Fruit fly (Drosophila melanogaster): ENCODE results near the gene Miro.

Miro gene

dm6 chr3R:24079613-24080012 is 41.0 kb upstream of the Miro start (continued):
- TF ChIP-seq Mrtf (GFP tag; IDR thresholded peaks at IDR 0.05) (0 out of 3 replicates have a peak, but pooled peaks have one; percentile 11), CG15601 (tag; optimal IDR thresholded peaks at IDR 0.05) (no peak), twi (tag; optimal IDR thresholded peaks at IDR 0.05) (no peak), CG13894 (tag; optimal IDR thresholded peaks at IDR 0.05) (no peak), CG12391 (tag; optimal IDR thresholded peaks at IDR 0.05) (no peak), Ets65A (GFP tag) (peak; percentile 38), ato (GFP tag; IDR thresholded peaks at IDR 0.05; ENCODE audit: partially characterized antibody) (no peak), CkIIα-i1 (GFP tag; IDR thresholded peaks at IDR 0.05) (no peak), psq (GFP tag; optimal IDR thresholded peaks at IDR 0.05) (no peak), Dll (GFP tag; IDR thresholded peaks at IDR 0.05; ENCODE audit: partially characterized antibody) (no peak), CG4404 (GFP tag; IDR thresholded peaks at IDR 0.05) (no peak)

- TF ChIP-seq Rfx (GFP tag; IDR thresholded peaks at IDR 0.05) = peak; percentile 16; the same call in 1 of the 2 replicates
- TF ChIP-seq CG18599 (GFP tag; optimal IDR thresholded peaks at IDR 0.05) = peak; percentile 8
- TF ChIP-seq Xrp1 (GFP tag; IDR thresholded peaks at IDR 0.05) = peak; percentile 27; the same call in 1 of the 2 replicates
- no peak for TF ChIP-seq NfI (GFP tag; optimal IDR thresholded peaks at IDR 0.05)
- peak; percentile 31; the same call in 1 of the 3 replicates for TF ChIP-seq row (GFP tag; IDR thresholded peaks at IDR 0.05)
- no peak for TF ChIP-seq CG15011 (GFP tag; optimal IDR thresholded peaks at IDR 0.05)
- 0 out of 2 replicates have a peak, but pooled peaks have one; percentile 28 for TF ChIP-seq CG6689 (GFP tag; IDR thresholded peaks at IDR 0.05)
- TF ChIP-seq sens (GFP tag) = peak; percentile 18
- TF ChIP-seq Ets97D (GFP tag; optimal IDR thresholded peaks at IDR 0.05) = no peak
- 0 out of 2 replicates have a peak, but pooled peaks have one; percentile 6 for TF ChIP-seq E2f2 (GFP tag; IDR thresholded peaks at IDR 0.05)
- no peak for TF ChIP-seq ac (GFP tag; optimal IDR thresholded peaks at IDR 0.05)
- peak; percentile 52 for TF ChIP-seq Med (GFP tag)
- peak; percentile 40 for TF ChIP-seq gem (tag; optimal IDR thresholded peaks at IDR 0.05)
- TF ChIP-seq Drgx (GFP tag; IDR thresholded peaks at IDR 0.05) = 0 out of 2 replicates have a peak, but pooled peaks have one; percentile 38
- TF ChIP-seq dmrt99B (tag; optimal IDR thresholded peaks at IDR 0.05) = peak; percentile 14
- peak in 1 of 2 experiments; percentile 16 for TF ChIP-seq Hr51 (GFP tag; optimal IDR thresholded peaks at IDR 0.05)
- TF ChIP-seq CG7839 (tag; optimal IDR thresholded peaks at IDR 0.05) = peak; percentile 19
- peak; percentile 62 for TF ChIP-seq twi (tag; optimal IDR thresholded peaks at IDR 0.05)
- peak; percentile 9; the same call in 1 of the 2 replicates for TF ChIP-seq Ada2b (GFP tag; IDR thresholded peaks at IDR 0.05)
- TF ChIP-seq CG11695 (GFP tag; IDR thresholded peaks at IDR 0.05) = 0 out of 3 replicates have a peak, but pooled peaks have one; percentile 23
- no peak for TF ChIP-seq gro (GFP tag; optimal IDR thresholded peaks at IDR 0.05)
- no peak for TF ChIP-seq her (GFP tag; optimal IDR thresholded peaks at IDR 0.05)
- peak; percentile 12 for TF ChIP-seq CG10267 (tag; optimal IDR thresholded peaks at IDR 0.05)
- TF ChIP-seq slbo (GFP tag; IDR thresholded peaks at IDR 0.05) = peak; percentile 57
- peak; percentile 27; the same call in 1 of the 3 replicates for TF ChIP-seq dysf (GFP tag; IDR thresholded peaks at IDR 0.05)
- no peak for TF ChIP-seq HLH3B (GFP tag; IDR thresholded peaks at IDR 0.05)
- TF ChIP-seq CG2678 (tag; optimal IDR thresholded peaks at IDR 0.05) = peak; percentile 27
- TF ChIP-seq prd (optimal IDR thresholded peaks at IDR 0.05) = no peak
- 0 out of 3 replicates have a peak, but pooled peaks have one; percentile 22 for TF ChIP-seq prd (GFP tag; IDR thresholded peaks at IDR 0.05)
Measured at dm6 chr3R:24079110-24079509, 40.5 kb upstream of the Miro start.

- TF ChIP-seq pho (GFP tag; optimal IDR thresholded peaks at IDR 0.05) = no peak
- TF ChIP-seq unpg (GFP tag; optimal IDR thresholded peaks at IDR 0.05) = no peak
- no peak for TF ChIP-seq tio (GFP tag; optimal IDR thresholded peaks at IDR 0.05)
- TF ChIP-seq run (tag; optimal IDR thresholded peaks at IDR 0.05) = no peak
- TF ChIP-seq tin (GFP tag; optimal IDR thresholded peaks at IDR 0.05) = no peak
- TF ChIP-seq CG17186 (GFP tag; optimal IDR thresholded peaks at IDR 0.05) = no peak
- TF ChIP-seq dmrt99B (tag; optimal IDR thresholded peaks at IDR 0.05) = peak; percentile 23
- TF ChIP-seq CG13424 (tag; optimal IDR thresholded peaks at IDR 0.05) = no peak
- TF ChIP-seq CG1792 (GFP tag; optimal IDR thresholded peaks at IDR 0.05) = no peak
- TF ChIP-seq scrt (GFP tag; optimal IDR thresholded peaks at IDR 0.05) = no peak
- TF ChIP-seq danr (GFP tag; IDR thresholded peaks at IDR 0.05) = no peak
- no peak for TF ChIP-seq Dek (tag; optimal IDR thresholded peaks at IDR 0.05)
- no peak for TF ChIP-seq amos (GFP tag; IDR thresholded peaks at IDR 0.05; ENCODE audit: partially characterized antibody)
Measured at dm6 chr3R:24073703-24074102, 35.1 kb upstream of the Miro start.

All from whole organism, embryonic.